Worm (Caenorhabditis elegans) whole organism, early embryonic: ENCODE results near the gene srz-18.

Experiments
- B0310.2 ChIP-seq: sonication (generic microtip); optimal IDR thresholded peaks from 2 replicates; lab custom pipeline; 2016; ENCODE audit warnings: mild to moderate bottlenecking, missing genetic modification characterization, missing compliant biosample characterization
- F13C5.2 ChIP-seq: sonication (generic microtip); optimal IDR thresholded peaks from 2 replicates; lab custom pipeline; 2017; ENCODE audit warnings: mild to moderate bottlenecking, missing genetic modification characterization, inconsistent platforms, missing compliant biosample characterization
- aly-1 ChIP-seq: sonication (generic microtip); optimal IDR thresholded peaks from 2 replicates; lab custom pipeline; 2016; ENCODE audit warnings: missing genetic modification characterization, missing compliant biosample characterization
- ama-1 ChIP-seq: fragments of 150-350 bp; optimal IDR thresholded peaks from 2 replicates; lab custom pipeline; 2014
- ceh-13 ChIP-seq: fragments of 200-800 bp; sonication (Bioruptor generic); optimal IDR thresholded peaks from 2 replicates; lab custom pipeline; 2018; ENCODE audit warnings: mild to moderate bottlenecking, missing genetic modification characterization, missing compliant biosample characterization
- ceh-36 ChIP-seq: sonication (generic microtip); optimal IDR thresholded peaks from 2 replicates; lab custom pipeline; 2016; ENCODE audit warnings: missing genetic modification characterization, inconsistent platforms, missing compliant biosample characterization
- ets-7 ChIP-seq: sonication (generic microtip); optimal IDR thresholded peaks from 2 replicates; lab custom pipeline; 2016; ENCODE audit warnings: missing genotype, missing genetic modification characterization, missing compliant biosample characterization
- flt-1 ChIP-seq: fragments of 200-800 bp; sonication (Bioruptor generic); IDR thresholded peaks from 2 replicates; pipeline ENCODE4 v1.3.6; 2022; ENCODE audit warnings: missing genetic modification characterization, missing compliant biosample characterization
- hmbx-1 ChIP-seq: sonication (generic microtip); optimal IDR thresholded peaks from 2 replicates; lab custom pipeline; 2016; ENCODE audit warnings: mild to moderate bottlenecking, missing genetic modification characterization, missing compliant biosample characterization
- hmg-4 ChIP-seq: fragments of 200-800 bp; sonication (Bioruptor generic); optimal IDR thresholded peaks from 2 replicates; lab custom pipeline; 2018; ENCODE audit warnings: mild to moderate bottlenecking, missing genetic modification characterization, missing compliant biosample characterization
- hnd-1 ChIP-seq: sonication (generic microtip); optimal IDR thresholded peaks from 2 replicates; lab custom pipeline; 2016; ENCODE audit warnings: missing genetic modification characterization, missing compliant biosample characterization
- pes-1 ChIP-seq: fragments of 200-800 bp; sonication (Bioruptor generic); IDR thresholded peaks from 2 replicates; pipeline ENCODE4 v1.3.6; 2022; ENCODE audit warnings: missing genetic modification reagents, missing genetic modification characterization, missing compliant biosample characterization
- scrt-1 ChIP-seq: fragments of 200-800 bp; sonication (Bioruptor generic); IDR thresholded peaks from 2 replicates; pipeline ENCODE4 v1.3.6; 2022; ENCODE audit warnings: missing genetic modification characterization, missing compliant biosample characterization
- sea-1 ChIP-seq: fragments of 200-800 bp; sonication (Bioruptor generic); conservative IDR thresholded peaks from 2 replicates; pipeline ENCODE4 v1.3.6; 2022; ENCODE audit warnings: missing genetic modification characterization, missing compliant biosample characterization
- tbx-11 ChIP-seq: fragments of 200-800 bp; sonication (Bioruptor generic); IDR thresholded peaks from 2 replicates; pipeline ENCODE4 v1.3.6; 2022; ENCODE audit warnings: missing genetic modification characterization, missing compliant biosample characterization
- tbx-37 ChIP-seq: fragments of 200-800 bp; sonication (Bioruptor generic); conservative IDR thresholded peaks from 2 replicates; pipeline ENCODE4 v1.3.6; 2022; ENCODE audit warnings: missing genetic modification reagents, missing genetic modification characterization, missing compliant biosample characterization
- tra-4 ChIP-seq: sonication (generic microtip); optimal IDR thresholded peaks from 2 replicates; lab custom pipeline; 2017; ENCODE audit warnings: missing genetic modification characterization, missing compliant biosample characterization

srz-18 gene

ce11 chrV:20660025-20660424 lies 33.5 kb downstream of the srz-18 start, which contains the start of gene W01F3.2:
Gene W01F3.2 (plus strand): TSS chrV:20660325.
- TF ChIP-seq ceh-13 (GFP tag; lab: Kevin White, UChicago) (no peak), tbx-11 (GFP tag; lab: Robert Waterston, UW) (no peak), tbx-37 (GFP tag; lab: Robert Waterston, UW) (no peak), ceh-36 (tag; lab: Kevin White, UChicago) (no peak), tra-4 (tag; lab: Kevin White, UChicago) (no peak), aly-1 (tag; lab: Kevin White, UChicago) (no peak), B0310.2 (tag; lab: Kevin White, UChicago) (no peak), sea-1 (GFP tag; lab: Robert Waterston, UW) (no peak)

ce11 chrV:20662474-20662873 lies 36.0 kb downstream of the srz-18 start:
- TF ChIP-seq hmg-4 (GFP tag; lab: Kevin White, UChicago) (no peak), tra-4 (tag; lab: Kevin White, UChicago) (no peak), hmbx-1 (tag; lab: Kevin White, UChicago) (no peak), tbx-37 (GFP tag; lab: Robert Waterston, UW) (no peak), aly-1 (tag; lab: Kevin White, UChicago) (no peak), scrt-1 (no peak), B0310.2 (tag; lab: Kevin White, UChicago) (no peak)

- TF ChIP-seq flt-1 (GFP tag; lab: Robert Waterston, UW) = no peak
Observed at ce11 chrV:20663736-20664135, 37.2 kb downstream of the srz-18 start.

- TF ChIP-seq ets-7 (tag; lab: Kevin White, UChicago) (no peak), hnd-1 (no peak), F13C5.2 (tag; lab: Kevin White, UChicago) (no peak), tbx-11 (GFP tag; lab: Robert Waterston, UW) (no peak), tra-4 (tag; lab: Kevin White, UChicago) (no peak), aly-1 (tag; lab: Kevin White, UChicago) (no peak), hmg-4 (GFP tag; lab: Kevin White, UChicago) (no peak), flt-1 (GFP tag; lab: Robert Waterston, UW) (no peak)
Observed at ce11 chrV:20664930-20665329, 38.4 kb downstream of the srz-18 start.

ce11 chrV:20666905-20667304 lies 40.4 kb downstream of the srz-18 start, which contains the start of gene mlt-11:
Gene mlt-11 (plus strand): TSS chrV:20667205.
- TF ChIP-seq flt-1 (GFP tag; lab: Robert Waterston, UW) (no peak), ama-1 (lab: Kevin White, UChicago) (no peak), sea-1 (GFP tag; lab: Robert Waterston, UW) (no peak), hmbx-1 (tag; lab: Kevin White, UChicago) (no peak), hnd-1 (no peak), tra-4 (tag; lab: Kevin White, UChicago) (no peak), tbx-37 (GFP tag; lab: Robert Waterston, UW) (no peak), F13C5.2 (tag; lab: Kevin White, UChicago) (no peak), aly-1 (tag; lab: Kevin White, UChicago) (no peak), B0310.2 (tag; lab: Kevin White, UChicago) (no peak), ceh-13 (GFP tag; lab: Kevin White, UChicago) (no peak), hmg-4 (GFP tag; lab: Kevin White, UChicago) (no peak), scrt-1 (no peak), tbx-11 (GFP tag; lab: Robert Waterston, UW) (no peak), ceh-36 (tag; lab: Kevin White, UChicago) (no peak)

- TF ChIP-seq B0310.2 (tag; lab: Kevin White, UChicago) (no peak), hmbx-1 (tag; lab: Kevin White, UChicago) (no peak), hmg-4 (GFP tag; lab: Kevin White, UChicago) (no peak), tbx-11 (GFP tag; lab: Robert Waterston, UW) (no peak), pes-1 (GFP tag; lab: Robert Waterston, UW) (no peak), tbx-37 (GFP tag; lab: Robert Waterston, UW) (no peak), flt-1 (GFP tag; lab: Robert Waterston, UW) (no peak)
Observed at ce11 chrV:20670625-20671024, 44.1 kb downstream of the srz-18 start.
